Worm (Caenorhabditis elegans): Measurements from ENCODE around the gene F37A4.2.

F37A4.2 gene

ce11 chrIII:6711590-6711989 is 10.7 kb upstream of the F37A4.2 start, which contains the start of gene F37A4.5:
Gene F37A4.5 (plus strand): TSS chrIII:6711890.
- TF ChIP-seq sem-4 (tag; optimal IDR thresholded peaks at IDR 0.05) = no peak
- no peak for TF ChIP-seq F13H6.1 (tag; optimal IDR thresholded peaks at IDR 0.05)
- TF ChIP-seq ztf-11 (tag; optimal IDR thresholded peaks at IDR 0.05) = no peak
- TF ChIP-seq R02D3.7 (tag; optimal IDR thresholded peaks at IDR 0.05) = no peak
- no peak for TF ChIP-seq Y55F3AM.14 (GFP tag; optimal IDR thresholded peaks at IDR 0.05)
- no peak for TF ChIP-seq peb-1 (tag; optimal IDR thresholded peaks at IDR 0.05)
- TF ChIP-seq gmeb-1 (tag; optimal IDR thresholded peaks at IDR 0.05) = no peak
- TF ChIP-seq lsy-2 (tag; optimal IDR thresholded peaks at IDR 0.05) = no peak
- no peak for TF ChIP-seq ztf-1 (GFP tag; conservative IDR thresholded peaks at IDR 0.05)
- TF ChIP-seq nhr-129 (tag; optimal IDR thresholded peaks at IDR 0.05) = no peak
- no peak for TF ChIP-seq snpc-4 (tag; optimal IDR thresholded peaks at IDR 0.05)
- no peak for TF ChIP-seq mbf-1 (tag; optimal IDR thresholded peaks at IDR 0.05)
- no peak for TF ChIP-seq sma-9 (GFP tag; optimal IDR thresholded peaks at IDR 0.05)
- TF ChIP-seq sma-9 (tag; optimal IDR thresholded peaks at IDR 0.05) = no peak
- no peak for TF ChIP-seq sma-3 (GFP tag; optimal IDR thresholded peaks at IDR 0.05)
- no peak for TF ChIP-seq ZK546.5 (tag; optimal IDR thresholded peaks at IDR 0.05)
- TF ChIP-seq nhr-10 (tag; optimal IDR thresholded peaks at IDR 0.05) = no peak
- no peak for TF ChIP-seq skn-1 (tag; optimal IDR thresholded peaks at IDR 0.05)
- no peak for TF ChIP-seq C34F6.9 (tag; optimal IDR thresholded peaks at IDR 0.05)
- no peak for TF ChIP-seq fos-1 (tag; optimal IDR thresholded peaks at IDR 0.05)

ce11 chrIII:6713266-6713665 is 9.0 kb upstream of the F37A4.2 start, which contains the start of gene F37A4.4:
Gene F37A4.4 (plus strand): TSS chrIII:6713566.
- no peak for TF ChIP-seq elt-3 (tag; optimal IDR thresholded peaks at IDR 0.05)
- TF ChIP-seq gmeb-1 (tag; optimal IDR thresholded peaks at IDR 0.05) = no peak
- TF ChIP-seq lin-39 (tag; optimal IDR thresholded peaks at IDR 0.05) = no peak
- no peak for TF ChIP-seq aly-2 (tag; optimal IDR thresholded peaks at IDR 0.05)
- TF ChIP-seq sma-3 (GFP tag; optimal IDR thresholded peaks at IDR 0.05) = no peak
- no peak for TF ChIP-seq skn-1 (tag; optimal IDR thresholded peaks at IDR 0.05)
- no peak for TF ChIP-seq egl-27 (tag; optimal IDR thresholded peaks at IDR 0.05)
- no peak for TF ChIP-seq nhr-11 (tag; optimal IDR thresholded peaks at IDR 0.05)
- TF ChIP-seq nhr-77 (tag; optimal IDR thresholded peaks at IDR 0.05) = no peak

- TF ChIP-seq sem-4 (tag; optimal IDR thresholded peaks at IDR 0.05) (no peak), unc-62 (GFP tag; optimal IDR thresholded peaks at IDR 0.05) (no peak), egl-27 (tag; optimal IDR thresholded peaks at IDR 0.05) (no peak), ztf-1 (GFP tag; conservative IDR thresholded peaks at IDR 0.05) (no peak), Y55F3AM.14 (GFP tag; optimal IDR thresholded peaks at IDR 0.05) (no peak), nhr-6 (tag; optimal IDR thresholded peaks at IDR 0.05) (no peak)
These were observed 4.0 kb upstream of the F37A4.2 start, which contains the start of gene F37A4.3 for ce11 chrIII:6718270-6718669. Gene F37A4.3 (plus strand): TSS chrIII:6718570.

ce11 chrIII:6723089-6723488 is 835 bp downstream of the F37A4.2 start, which contains the start of gene F37A4.1:
Gene F37A4.1 (plus strand): TSS chrIII:6723389.
- no peak for TF ChIP-seq mbf-1 (tag; optimal IDR thresholded peaks at IDR 0.05)
- TF ChIP-seq nhr-6 (tag; optimal IDR thresholded peaks at IDR 0.05) = no peak
- TF ChIP-seq nhr-77 (tag; optimal IDR thresholded peaks at IDR 0.05) = no peak
- TF ChIP-seq ama-1 (optimal IDR thresholded peaks at IDR 0.05) = no peak
- TF ChIP-seq unc-55 (GFP tag; optimal IDR thresholded peaks at IDR 0.05) = no peak

- TF ChIP-seq nhr-10 (tag; optimal IDR thresholded peaks at IDR 0.05) = no peak
These were observed 3.2 kb downstream of the F37A4.2 start, which contains the start of gene wdr-4 for ce11 chrIII:6725489-6725888. Gene wdr-4 (plus strand): TSS chrIII:6725789.

- TF ChIP-seq ztf-11 (tag; optimal IDR thresholded peaks at IDR 0.05) = no peak
- TF ChIP-seq Y55F3AM.14 (GFP tag; optimal IDR thresholded peaks at IDR 0.05) = no peak
- no peak for TF ChIP-seq crh-2 (tag; optimal IDR thresholded peaks at IDR 0.05)
- TF ChIP-seq elt-1 (tag; optimal IDR thresholded peaks at IDR 0.05) = no peak
- TF ChIP-seq mbf-1 (tag; optimal IDR thresholded peaks at IDR 0.05) = no peak
- no peak for TF ChIP-seq ztf-4 (tag; optimal IDR thresholded peaks at IDR 0.05)
- no peak for TF ChIP-seq fos-1 (tag; optimal IDR thresholded peaks at IDR 0.05)
- TF ChIP-seq blmp-1 (tag; optimal IDR thresholded peaks at IDR 0.05; ENCODE audit: insufficient read depth) = no peak
- TF ChIP-seq unc-62 (GFP tag; optimal IDR thresholded peaks at IDR 0.05) = no peak
- TF ChIP-seq zag-1 (tag; optimal IDR thresholded peaks at IDR 0.05) = no peak
- no peak for TF ChIP-seq ceh-82 (tag; optimal IDR thresholded peaks at IDR 0.05)
- no peak for TF ChIP-seq alr-1 (tag; optimal IDR thresholded peaks at IDR 0.05)
- TF ChIP-seq lsy-2 (tag; optimal IDR thresholded peaks at IDR 0.05) = no peak
- no peak for TF ChIP-seq nhr-77 (tag; optimal IDR thresholded peaks at IDR 0.05)
- TF ChIP-seq nhr-12 (tag; optimal IDR thresholded peaks at IDR 0.05) = no peak
- no peak for TF ChIP-seq nhr-25 (tag; optimal IDR thresholded peaks at IDR 0.05)
- no peak for TF ChIP-seq nhr-11 (tag; optimal IDR thresholded peaks at IDR 0.05)
- TF ChIP-seq egl-27 (tag; optimal IDR thresholded peaks at IDR 0.05) = no peak
- no peak for TF ChIP-seq ztf-1 (GFP tag; conservative IDR thresholded peaks at IDR 0.05)
- TF ChIP-seq lin-13 (GFP tag; optimal IDR thresholded peaks at IDR 0.05) = no peak
These were observed 8.1 kb downstream of the F37A4.2 start, which contains the start of the genes Y102E9.5 and odr-4 for ce11 chrIII:6730185-6730850. Gene Y102E9.5 (minus strand): TSS chrIII:6730285. Gene odr-4 (plus strand): TSS chrIII:6730800.

All from whole organism, L2 larva.